In genomic region chr3L:12677367-12677946, dm6 we compare ENCODE assay signal across 2 fruit fly cellular contexts.
A peak's percentile ranks its signal among the peaks of the same experiment; 100 is the strongest.
TF ChIP-seq lines count a peak whose summit lies in the region.

No protein-coding gene starts in this region.

- no peak for TF ChIP-seq CTCF in whole organism, embryonic (GFP tag; optimal IDR thresholded peaks at IDR 0.05; lab: Kevin White, UChicago)

TF ChIP-seq in whole organism, embryonic, 481 proteins besides CTCF, POLR2A, EP300 and RAD21:
- no peak for TF ChIP-seq pho (GFP tag; optimal IDR thresholded peaks at IDR 0.05; lab: Kevin White, UChicago)
- TF ChIP-seq ewg (GFP tag; optimal IDR thresholded peaks at IDR 0.05; lab: Kevin White, UChicago) = peak; percentile 43
- TF ChIP-seq rib (GFP tag; IDR thresholded peaks at IDR 0.05; lab: Robert Waterston, UW) = no peak
- TF ChIP-seq CG15696 (tag; optimal IDR thresholded peaks at IDR 0.05; lab: Kevin White, UChicago) = peak; percentile 52
- TF ChIP-seq org-1 (GFP tag; optimal IDR thresholded peaks at IDR 0.05; lab: Kevin White, UChicago) = no peak
- TF ChIP-seq zen (tag; optimal IDR thresholded peaks at IDR 0.05; lab: Kevin White, UChicago) = peak; percentile 80
- no peak for TF ChIP-seq Dad (GFP tag; optimal IDR thresholded peaks at IDR 0.05; lab: Kevin White, UChicago)
- peak; percentile 39 for TF ChIP-seq Deaf1 (tag; optimal IDR thresholded peaks at IDR 0.05; lab: Kevin White, UChicago)
- TF ChIP-seq hth (optimal IDR thresholded peaks at IDR 0.05; lab: Kevin White, UChicago) = no peak
- TF ChIP-seq CG14710 (tag; optimal IDR thresholded peaks at IDR 0.05; lab: Kevin White, UChicago) = peak; percentile 4
- TF ChIP-seq sisA (GFP tag; IDR thresholded peaks at IDR 0.05; lab: Robert Waterston, UW) = no peak
- peak in 1 of 2 experiments; percentile 100 for TF ChIP-seq tll (GFP tag; optimal IDR thresholded peaks at IDR 0.05; lab: Kevin White, UChicago)
- no peak for TF ChIP-seq CG31365 (tag; optimal IDR thresholded peaks at IDR 0.05; lab: Kevin White, UChicago)
- no peak for TF ChIP-seq NfI (GFP tag; optimal IDR thresholded peaks at IDR 0.05; lab: Kevin White, UChicago)
- TF ChIP-seq lola (GFP tag; optimal IDR thresholded peaks at IDR 0.05; lab: Kevin White, UChicago) = no peak
- 0 out of 2 replicates have a peak, but pooled peaks have one; percentile 15 for TF ChIP-seq gt (GFP tag; IDR thresholded peaks at IDR 0.05; lab: Robert Waterston, UW)
- peak; percentile 75 for TF ChIP-seq fd102C (GFP tag; optimal IDR thresholded peaks at IDR 0.05; lab: Kevin White, UChicago)
- no peak for TF ChIP-seq CG7745 (tag; optimal IDR thresholded peaks at IDR 0.05; lab: Kevin White, UChicago)
- TF ChIP-seq CG8924 (tag; optimal IDR thresholded peaks at IDR 0.05; lab: Kevin White, UChicago) = peak; percentile 9
- no peak for TF ChIP-seq pb (GFP tag; optimal IDR thresholded peaks at IDR 0.05; lab: Kevin White, UChicago)
- peak; percentile 66 for TF ChIP-seq ac (GFP tag; optimal IDR thresholded peaks at IDR 0.05; lab: Kevin White, UChicago)
- TF ChIP-seq CG2199 (GFP tag; IDR thresholded peaks at IDR 0.05; lab: Robert Waterston, UW) = peak; percentile 68; the same call in 1 of the 3 replicates
- no peak for TF ChIP-seq wdn (GFP tag; IDR thresholded peaks at IDR 0.05; lab: Robert Waterston, UW)
- 0 out of 3 replicates have a peak, but pooled peaks have one; percentile 12 for TF ChIP-seq z (GFP tag; IDR thresholded peaks at IDR 0.05; lab: Robert Waterston, UW)
- no peak for TF ChIP-seq D (optimal IDR thresholded peaks at IDR 0.05; lab: Kevin White, UChicago)
- TF ChIP-seq D (GFP tag; optimal IDR thresholded peaks at IDR 0.05; lab: Kevin White, UChicago) = peak; percentile 7
- TF ChIP-seq ci (GFP tag; IDR thresholded peaks at IDR 0.05; lab: Robert Waterston, UW) = no peak
- peak; percentile 98 for TF ChIP-seq twi (tag; optimal IDR thresholded peaks at IDR 0.05; lab: Kevin White, UChicago)
- peak; percentile 4 for TF ChIP-seq HLHmδ (GFP tag; optimal IDR thresholded peaks at IDR 0.05; lab: Kevin White, UChicago)
- peak; percentile 9 for TF ChIP-seq CG7271 (tag; optimal IDR thresholded peaks at IDR 0.05; lab: Kevin White, UChicago)
- no peak for TF ChIP-seq Ets65A (GFP tag; lab: Kevin White, UChicago)
- no peak for TF ChIP-seq ham (GFP tag; IDR thresholded peaks at IDR 0.05; lab: Robert Waterston, UW)
- no peak for TF ChIP-seq CG34422 (GFP tag; IDR thresholded peaks at IDR 0.05; lab: Robert Waterston, UW)
- TF ChIP-seq CG15479 (GFP tag; optimal IDR thresholded peaks at IDR 0.05; lab: Kevin White, UChicago) = peak; percentile 58
- TF ChIP-seq CG17568 (GFP tag; optimal IDR thresholded peaks at IDR 0.05; lab: Kevin White, UChicago) = no peak
- peak; percentile 55 for TF ChIP-seq Kr (GFP tag; optimal IDR thresholded peaks at IDR 0.05; lab: Kevin White, UChicago)

TF ChIP-seq in whole organism, prepupa, 60 proteins besides CTCF, POLR2A, EP300 and RAD21:
- TF ChIP-seq CG4318 (GFP tag; optimal IDR thresholded peaks at IDR 0.05; lab: Kevin White, UChicago) = no peak
- TF ChIP-seq fkh (GFP tag; optimal IDR thresholded peaks at IDR 0.05; lab: Kevin White, UChicago) = peak; percentile 41
